Fruit fly (Drosophila melanogaster) whole organism, prepupa: ENCODE data around the gene CG31898.

ENCODE experiments used
- Blimp-1 ChIP-seq: fragments of 200-800 bp; sonication (Bioruptor generic); optimal IDR thresholded peaks from 3 replicates; lab custom pipeline; 2017; ENCODE audit warnings: missing biosample characterization, missing genetic modification characterization, mild to moderate bottlenecking, moderate library complexity, missing genetic modification reagents
- CG10669 ChIP-seq: fragments of 200-800 bp; sonication (Bioruptor generic); optimal IDR thresholded peaks from 3 replicates; lab custom pipeline; 2018; ENCODE audit warnings: missing biosample characterization, mild to moderate bottlenecking, missing genetic modification characterization, moderate library complexity
- CG15336 ChIP-seq: fragments of 200-800 bp; sonication (Bioruptor generic); IDR thresholded peaks from 2 replicates; pipeline ENCODE4 v1.3.6; 2022; ENCODE audit warnings: missing biosample characterization, missing genetic modification characterization
- CG1621 ChIP-seq: fragments of 200-800 bp; sonication (Bioruptor generic); optimal IDR thresholded peaks from 3 replicates; lab custom pipeline; 2018; ENCODE audit warnings: missing biosample characterization, mild to moderate bottlenecking, missing genetic modification characterization
- CG16779 ChIP-seq: fragments of 200-800 bp; sonication (Bioruptor generic); optimal IDR thresholded peaks from 3 replicates; lab custom pipeline; 2017; ENCODE audit warnings: missing biosample characterization, mild to moderate bottlenecking, missing genetic modification characterization
- CG3032 ChIP-seq: fragments of 200-800 bp; optimal IDR thresholded peaks from 2 replicates; lab custom pipeline; 2019; ENCODE audit warnings: missing biosample characterization, mild to moderate bottlenecking, missing genetic modification characterization, moderate library complexity
- CG34406 ChIP-seq: fragments of 200-800 bp; sonication (Bioruptor generic); optimal IDR thresholded peaks from 3 replicates; lab custom pipeline; 2016; ENCODE audit warnings: missing biosample characterization, missing genetic modification characterization
- CG4318 ChIP-seq: fragments of 200-800 bp; sonication (Bioruptor generic); optimal IDR thresholded peaks from 3 replicates; lab custom pipeline; 2017; ENCODE audit warnings: missing biosample characterization, mild to moderate bottlenecking, missing genetic modification characterization
- CG6163 ChIP-seq: fragments of 200-800 bp; sonication (Bioruptor generic); IDR thresholded peaks from 3 replicates; pipeline ENCODE4 v1.3.6; 2022; ENCODE audit warnings: missing biosample characterization, missing genetic modification characterization
- CG6792 ChIP-seq: fragments of 200-800 bp; sonication (Bioruptor generic); optimal IDR thresholded peaks from 3 replicates; lab custom pipeline; 2016; ENCODE audit warnings: missing biosample characterization, missing genetic modification characterization
- CG6808 ChIP-seq: fragments of 200-800 bp; sonication (Bioruptor generic); optimal IDR thresholded peaks from 3 replicates; lab custom pipeline; 2017; ENCODE audit warnings: missing biosample characterization, missing genetic modification characterization, mild to moderate bottlenecking, moderate library complexity, missing genetic modification reagents
- CG6854 ChIP-seq: fragments of 200-800 bp; sonication (Bioruptor generic); optimal IDR thresholded peaks from 2 replicates; lab custom pipeline; 2017; ENCODE audit warnings: missing biosample characterization, mild to moderate bottlenecking, missing genetic modification characterization
- CG7368 ChIP-seq: fragments of 200-800 bp; sonication (Bioruptor generic); optimal IDR thresholded peaks from 3 replicates; lab custom pipeline; 2016; ENCODE audit warnings: missing biosample characterization, missing genetic modification characterization
- CG8632 ChIP-seq: fragments of 200-800 bp; sonication (Bioruptor generic); optimal IDR thresholded peaks from 3 replicates; lab custom pipeline; 2016; ENCODE audit warnings: missing biosample characterization, missing genetic modification characterization
- CG9139 ChIP-seq: fragments of 200-800 bp; sonication (Bioruptor generic); optimal IDR thresholded peaks from 3 replicates; lab custom pipeline; 2017; ENCODE audit warnings: missing biosample characterization, mild to moderate bottlenecking, missing genetic modification characterization
- Eip75B ChIP-seq: fragments of 200-800 bp; sonication (Bioruptor generic); optimal IDR thresholded peaks from 3 replicates; lab custom pipeline; 2016; ENCODE audit warnings: missing biosample characterization, missing genetic modification characterization
- Eip78C ChIP-seq: fragments of 200-800 bp; sonication (Bioruptor generic); peaks from one replicate; lab custom pipeline; 2016; ENCODE audit warnings: missing biosample characterization, missing genetic modification characterization
- Ets21C ChIP-seq: fragments of 200-800 bp; sonication (Bioruptor generic); optimal IDR thresholded peaks from 3 replicates; lab custom pipeline; 2016; ENCODE audit warnings: missing biosample characterization, missing genetic modification characterization
- Ets96B ChIP-seq: fragments of 200-800 bp; optimal IDR thresholded peaks from 2 replicates; lab custom pipeline; 2019; ENCODE audit warnings: missing biosample characterization, mild to moderate bottlenecking, missing genetic modification characterization, moderate library complexity
- Gug ChIP-seq: fragments of 200-800 bp; sonication (Bioruptor generic); IDR thresholded peaks from 2 replicates; pipeline ENCODE4 v1.3.6; 2022; ENCODE audit warnings: missing biosample characterization, missing genetic modification characterization
- Hr38 ChIP-seq: sonication (Bioruptor generic); optimal IDR thresholded peaks from 2 replicates; lab custom pipeline; 2016; ENCODE audit warnings: missing biosample characterization, missing genetic modification characterization
- Hr39 ChIP-seq: fragments of 200-800 bp; sonication (Bioruptor generic); optimal IDR thresholded peaks from 2 replicates; lab custom pipeline; 2016; ENCODE audit warnings: missing biosample characterization, missing genetic modification characterization
- Lpt ChIP-seq: fragments of 200-800 bp; sonication (Bioruptor generic); optimal IDR thresholded peaks from 3 replicates; lab custom pipeline; 2016; ENCODE audit warnings: missing biosample characterization, missing genetic modification characterization
- Met ChIP-seq: fragments of 200-800 bp; sonication (Bioruptor generic); optimal IDR thresholded peaks from 3 replicates; lab custom pipeline; 2016; ENCODE audit warnings: missing biosample characterization, missing genetic modification characterization
- OdsH ChIP-seq: fragments of 200-800 bp; sonication (Bioruptor generic); optimal IDR thresholded peaks from 3 replicates; lab custom pipeline; 2016; ENCODE audit warnings: missing biosample characterization, missing genetic modification characterization
- Sox14 ChIP-seq: fragments of 200-800 bp; sonication (Bioruptor generic); optimal IDR thresholded peaks from 3 replicates; lab custom pipeline; 2016; ENCODE audit warnings: missing biosample characterization, missing genetic modification characterization
- Sox15 ChIP-seq: fragments of 200-800 bp; sonication (Bioruptor generic); optimal IDR thresholded peaks from 3 replicates; lab custom pipeline; 2016; ENCODE audit warnings: missing biosample characterization, missing genetic modification characterization
- achi ChIP-seq: fragments of 200-800 bp; sonication (Bioruptor generic); optimal IDR thresholded peaks from 3 replicates; lab custom pipeline; 2016; ENCODE audit warnings: missing biosample characterization, missing genetic modification characterization
- cyc ChIP-seq: fragments of 200-800 bp; sonication (Bioruptor generic); optimal IDR thresholded peaks from 3 replicates; lab custom pipeline; 2016; ENCODE audit warnings: missing biosample characterization, missing genetic modification characterization
- dac ChIP-seq: fragments of 200-800 bp; sonication (Bioruptor generic); optimal IDR thresholded peaks from 2 replicates; lab custom pipeline; 2017; ENCODE audit warnings: missing biosample characterization, mild to moderate bottlenecking, missing genetic modification characterization
- dsx ChIP-seq: fragments of 200-800 bp; optimal IDR thresholded peaks from 3 replicates; lab custom pipeline; 2019; ENCODE audit warnings: missing biosample characterization, mild to moderate bottlenecking, missing genetic modification characterization, moderate library complexity; ENCODE audit not compliant: poor library complexity, severe bottlenecking
- eg ChIP-seq: fragments of 200-800 bp; sonication (Bioruptor generic); IDR thresholded peaks from 3 replicates; pipeline ENCODE4 v1.3.6; 2022; ENCODE audit warnings: missing biosample characterization, missing genetic modification characterization
- esn ChIP-seq: fragments of 200-800 bp; sonication (Bioruptor generic); optimal IDR thresholded peaks from 2 replicates; lab custom pipeline; 2016; ENCODE audit warnings: missing biosample characterization, mild to moderate bottlenecking, missing genetic modification characterization, moderate library complexity
- fd59A ChIP-seq: fragments of 200-800 bp; sonication (Bioruptor generic); optimal IDR thresholded peaks from 2 replicates; lab custom pipeline; 2017; ENCODE audit warnings: missing biosample characterization, mild to moderate bottlenecking, missing genetic modification characterization, missing genetic modification reagents
- lz ChIP-seq: fragments of 200-800 bp; sonication (Bioruptor generic); optimal IDR thresholded peaks from 3 replicates; lab custom pipeline; 2016; ENCODE audit warnings: missing biosample characterization, missing genetic modification characterization
- net ChIP-seq: fragments of 200-800 bp; sonication (Bioruptor generic); optimal IDR thresholded peaks from 3 replicates; lab custom pipeline; 2016; ENCODE audit warnings: missing biosample characterization, missing genetic modification characterization
- pdm3 ChIP-seq: fragments of 200-800 bp; sonication (Bioruptor generic); optimal IDR thresholded peaks from 3 replicates; lab custom pipeline; 2016; ENCODE audit warnings: missing biosample characterization, missing genetic modification characterization
- salr ChIP-seq, 2 experiments: fragments of 200-800 bp; sonication (Bioruptor generic); optimal IDR thresholded peaks; 3 replicates each; lab custom pipeline; 2016 to 2018; ENCODE audit warnings: missing biosample characterization in 2 of 2, missing genetic modification characterization in 2 of 2, mild to moderate bottlenecking in 1 of 2
- ss ChIP-seq, 2 experiments: fragments of 200-800 bp; sonication (Bioruptor generic); optimal IDR thresholded peaks; 2 replicates in 1 of 2; 3 replicates in 1 of 2; lab custom pipeline; 2017 to 2018; ENCODE audit warnings: mild to moderate bottlenecking in 2 of 2, missing biosample characterization in 2 of 2, missing genetic modification characterization in 2 of 2, moderate library complexity in 1 of 2
- svp ChIP-seq: fragments of 200-800 bp; sonication (Bioruptor generic); peaks from one replicate; lab custom pipeline; 2016; ENCODE audit warnings: missing biosample characterization, missing genetic modification characterization
- topi ChIP-seq: fragments of 200-800 bp; sonication (Bioruptor generic); optimal IDR thresholded peaks from 3 replicates; lab custom pipeline; 2016; ENCODE audit warnings: missing biosample characterization, missing genetic modification characterization
- vri ChIP-seq: fragments of 200-800 bp; sonication (Bioruptor generic); optimal IDR thresholded peaks from 3 replicates; lab custom pipeline; 2016; ENCODE audit warnings: missing biosample characterization, mild to moderate bottlenecking, missing genetic modification characterization

CG31898 gene

DNA sequence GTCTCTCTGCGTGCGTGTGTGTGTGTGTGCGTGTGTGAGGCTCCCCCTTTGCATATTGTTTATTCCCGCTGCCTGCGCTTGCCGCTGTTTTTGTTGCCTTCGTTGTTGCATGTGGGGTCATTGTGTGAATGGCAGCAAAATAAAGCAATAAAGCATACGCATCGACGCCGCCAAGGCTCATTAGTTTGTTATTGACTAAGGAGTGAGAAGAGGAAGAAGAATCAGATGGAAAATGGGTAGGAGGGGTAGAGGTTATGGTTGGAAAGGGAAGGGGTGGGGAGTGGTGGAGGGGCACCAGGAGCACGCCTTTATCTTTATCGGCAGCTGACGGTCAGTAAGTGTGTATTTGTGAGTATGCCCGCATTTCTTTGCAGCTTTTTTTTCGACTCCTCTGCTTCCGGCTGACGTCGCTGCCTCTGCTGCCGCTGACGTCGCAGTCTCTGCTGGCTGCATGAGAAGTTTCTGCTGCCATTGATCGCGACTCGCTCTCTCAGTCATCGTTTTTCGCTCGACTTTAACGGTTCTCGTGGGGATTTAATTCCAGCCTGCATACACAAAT is 19.2 kb downstream of the CG31898 start:
- TF ChIP-seq net (no peak), esn (no peak), Sox14 (GFP tag; lab: Kevin White, UChicago) (peak; percentile 18), Eip75B (GFP tag; lab: Kevin White, UChicago) (peak; percentile 10), cyc (GFP tag; lab: Kevin White, UChicago) (no peak), dac (GFP tag; lab: Kevin White, UChicago) (no peak), CG15336 (GFP tag; lab: Robert Waterston, UW) (no peak), salr (GFP tag; optimal IDR thresholded peaks at IDR 0.05; lab: Kevin White, UChicago) (no peak), lz (GFP tag; lab: Kevin White, UChicago) (no peak), CG3032 (peak; percentile 32), dsx (peak; percentile 50), CG9139 (peak; percentile 8), Blimp-1 (GFP tag; lab: Kevin White, UChicago) (no peak), CG10669 (GFP tag; lab: Kevin White, UChicago) (no peak), topi (GFP tag; lab: Kevin White, UChicago) (no peak), Ets21C (GFP tag; lab: Kevin White, UChicago) (no peak), CG6792 (GFP tag; lab: Kevin White, UChicago) (no peak), ss (GFP tag; optimal IDR thresholded peaks at IDR 0.05; lab: Kevin White, UChicago) (peak; percentile 75 to 77), eg (no peak), vri (peak; percentile 2), CG1621 (tag; lab: Kevin White, UChicago) (peak; percentile 23), Hr38 (GFP tag; lab: Kevin White, UChicago) (no peak), Eip78C (GFP tag; lab: Kevin White, UChicago) (peak; percentile 75), achi (peak; percentile 10), CG6808 (GFP tag; lab: Kevin White, UChicago) (peak; percentile 69), CG6163 (GFP tag; lab: Robert Waterston, UW) (peak; percentile 42; the same call in 1 of the 3 replicates), Lpt (GFP tag; lab: Kevin White, UChicago) (no peak), pdm3 (GFP tag; lab: Kevin White, UChicago) (no peak), CG8632 (GFP tag; lab: Kevin White, UChicago) (no peak), Sox15 (GFP tag; lab: Kevin White, UChicago) (no peak), CG16779 (tag; lab: Kevin White, UChicago) (peak; percentile 34), OdsH (GFP tag; lab: Kevin White, UChicago) (no peak), CG7368 (GFP tag; lab: Kevin White, UChicago) (peak; percentile 43), CG6854 (GFP tag; lab: Kevin White, UChicago) (peak; percentile 56), CG4318 (GFP tag; lab: Kevin White, UChicago) (no peak), fd59A (no peak), Gug (no peak), CG34406 (GFP tag; lab: Kevin White, UChicago) (no peak), Ets96B (peak; percentile 28), Hr39 (GFP tag; lab: Kevin White, UChicago) (no peak), svp (GFP tag; lab: Kevin White, UChicago) (peak; percentile 96), Met (no peak)
